Worm (Caenorhabditis elegans) whole organism, young adult: Measurements from ENCODE around the gene rpt-1.

Experiments
- ama-1 ChIP-seq, 3 experiments: fragments of 150-350 bp in 1 of 3; sonication (generic microtip) in 2 of 3; optimal IDR thresholded peaks; 2 replicates each; lab custom pipeline; 2014 to 2018; ENCODE audit warnings: missing biosample characterization in 2 of 3, missing genetic modification characterization in 2 of 3, missing genetic modification reagents in 2 of 3
- cebp-2 ChIP-seq: fragments of 200-800 bp; sonication (Bioruptor generic); IDR thresholded peaks from 2 replicates; pipeline ENCODE4 v1.3.6; 2022; ENCODE audit warnings: missing genetic modification characterization, missing compliant biosample characterization
- ceh-40 ChIP-seq: fragments of 200-800 bp; sonication (Bioruptor generic); IDR thresholded peaks from 2 replicates; pipeline ENCODE4 v1.3.6; 2022; ENCODE audit warnings: missing genetic modification characterization, missing compliant biosample characterization
- let-526 ChIP-seq: fragments of 200-800 bp; sonication (Bioruptor generic); IDR thresholded peaks from 2 replicates; pipeline ENCODE4 v1.3.6; 2022; ENCODE audit warnings: missing genetic modification reagents, missing genetic modification characterization, missing compliant biosample characterization
- lsy-27 ChIP-seq: sonication (generic microtip); optimal IDR thresholded peaks from 2 replicates; lab custom pipeline; 2017; ENCODE audit warnings: missing genetic modification characterization, mild to moderate bottlenecking, missing compliant biosample characterization, antibody characterized with exemption, missing genotype, borderline replicate concordance; ENCODE audit not compliant: insufficient read depth
- sptf-2 ChIP-seq: fragments of 200-800 bp; sonication (Bioruptor generic); optimal IDR thresholded peaks from 2 replicates; lab custom pipeline; 2018; ENCODE audit warnings: mild to moderate bottlenecking, missing genetic modification characterization, missing compliant biosample characterization

- TF ChIP-seq let-526 (no peak), cebp-2 (GFP tag; lab: Robert Waterston, UW) (no peak), lsy-27 (no peak), ceh-40 (GFP tag; lab: Robert Waterston, UW) (no peak), ama-1 (optimal IDR thresholded peaks at IDR 0.05; lab: Kevin White, UChicago) (no peak), ama-1 (GFP tag; optimal IDR thresholded peaks at IDR 0.05; lab: Kevin White, UChicago) (no peak), sptf-2 (GFP tag; lab: Kevin White, UChicago) (no peak)
Observed at ce11 chrV:11960084-11960830, 21.9 kb downstream of the rpt-1 start.
